Worm (Caenorhabditis elegans) whole organism, young adult: ENCODE results near the gene ZK897.10.

Experiments used
- F10E7.11 ChIP-seq: sonication (generic microtip); optimal IDR thresholded peaks from 2 replicates; lab custom pipeline; 2017; ENCODE audit warnings: mild to moderate bottlenecking, missing genetic modification characterization, moderate library complexity, missing compliant biosample characterization
- F37B4.10 ChIP-seq: fragments of 200-800 bp; sonication (Bioruptor generic); IDR thresholded peaks from 2 replicates; pipeline ENCODE4 v1.3.6; 2022; ENCODE audit warnings: missing genetic modification characterization, missing compliant biosample characterization
- F52B5.7 ChIP-seq: sonication (generic microtip); optimal IDR thresholded peaks from 2 replicates; lab custom pipeline; 2016; ENCODE audit warnings: mild to moderate bottlenecking, missing genetic modification characterization, missing compliant biosample characterization
- F57A8.1 ChIP-seq: fragments of 200-800 bp; sonication (Bioruptor generic); optimal IDR thresholded peaks from 2 replicates; lab custom pipeline; 2018; ENCODE audit warnings: mild to moderate bottlenecking, missing genetic modification characterization, moderate library complexity, missing compliant biosample characterization
- F57C9.4 ChIP-seq: sonication (generic microtip); optimal IDR thresholded peaks from 2 replicates; lab custom pipeline; 2017; ENCODE audit warnings: mild to moderate bottlenecking, missing genetic modification characterization, missing compliant biosample characterization
- K12H6.12 ChIP-seq: fragments of 200-800 bp; sonication (Bioruptor generic); optimal IDR thresholded peaks from 2 replicates; lab custom pipeline; 2018; ENCODE audit warnings: mild to moderate bottlenecking, missing genetic modification characterization, missing compliant biosample characterization
- T07F8.4 ChIP-seq: sonication (generic microtip); optimal IDR thresholded peaks from 2 replicates; lab custom pipeline; 2016; ENCODE audit warnings: mild to moderate bottlenecking, missing genetic modification characterization, moderate library complexity, missing compliant biosample characterization
- T26A5.8 ChIP-seq: sonication (generic microtip); optimal IDR thresholded peaks from 2 replicates; lab custom pipeline; 2016; ENCODE audit warnings: missing genetic modification characterization, missing compliant biosample characterization
- Y56A3A.18 ChIP-seq: fragments of 200-800 bp; sonication (Bioruptor generic); IDR thresholded peaks from 2 replicates; pipeline ENCODE4 v1.3.6; 2022; ENCODE audit warnings: missing genetic modification reagents, missing genetic modification characterization, missing compliant biosample characterization
- Y67H2A.10 ChIP-seq: fragments of 200-800 bp; sonication (Bioruptor generic); conservative IDR thresholded peaks from 2 replicates; pipeline ENCODE4 v1.3.6; 2022; ENCODE audit warnings: missing genetic modification reagents, missing genetic modification characterization, missing compliant biosample characterization
- Y79H2A.3 ChIP-seq: fragments of 200-800 bp; sonication (Bioruptor generic); conservative IDR thresholded peaks from 2 replicates; pipeline ENCODE4 v1.3.6; 2022; ENCODE audit warnings: missing genetic modification reagents, missing genetic modification characterization, missing compliant biosample characterization
- Y95B8A.8 ChIP-seq: fragments of 200-800 bp; sonication (Bioruptor generic); IDR thresholded peaks from 2 replicates; pipeline ENCODE4 v1.3.6; 2022; ENCODE audit warnings: missing genetic modification reagents, missing genetic modification characterization, missing compliant biosample characterization
- aptf-3 ChIP-seq: fragments of 200-800 bp; sonication (Bioruptor generic); IDR thresholded peaks from 2 replicates; pipeline ENCODE4 v1.3.6; 2022; ENCODE audit warnings: missing genetic modification characterization, missing compliant biosample characterization
- atf-7 ChIP-seq: sonication (generic microtip); optimal IDR thresholded peaks from 2 replicates; lab custom pipeline; 2017; ENCODE audit warnings: mild to moderate bottlenecking, missing genetic modification characterization, missing compliant biosample characterization
- athp-1 ChIP-seq: sonication (generic microtip); optimal IDR thresholded peaks from 2 replicates; lab custom pipeline; 2017; ENCODE audit warnings: mild to moderate bottlenecking, missing genetic modification characterization, missing compliant biosample characterization
- attf-3 ChIP-seq: fragments of 200-800 bp; sonication (Bioruptor generic); conservative IDR thresholded peaks from 2 replicates; pipeline ENCODE4 v1.3.6; 2022; ENCODE audit warnings: missing genetic modification reagents, missing genetic modification characterization, missing compliant biosample characterization
- attf-5 ChIP-seq: fragments of 200-800 bp; sonication (Bioruptor generic); optimal IDR thresholded peaks from 2 replicates; lab custom pipeline; 2018; ENCODE audit warnings: mild to moderate bottlenecking, missing genetic modification characterization, missing compliant biosample characterization
- attf-6 ChIP-seq: fragments of 200-800 bp; sonication (Bioruptor generic); IDR thresholded peaks from 2 replicates; pipeline ENCODE4 v1.3.6; 2022; ENCODE audit warnings: missing genetic modification reagents, missing genetic modification characterization, missing compliant biosample characterization
- bed-2 ChIP-seq: fragments of 200-800 bp; sonication (Bioruptor generic); IDR thresholded peaks from 2 replicates; pipeline ENCODE4 v1.3.6; 2022; ENCODE audit warnings: missing genetic modification reagents, missing genetic modification characterization, missing compliant biosample characterization
- dox-1 ChIP-seq: fragments of 200-800 bp; sonication (Bioruptor generic); IDR thresholded peaks from 2 replicates; pipeline ENCODE4 v1.3.6; 2022; ENCODE audit warnings: missing genetic modification reagents, missing genetic modification characterization, missing compliant biosample characterization
- egl-18 ChIP-seq: fragments of 200-800 bp; sonication (Bioruptor generic); IDR thresholded peaks from 2 replicates; pipeline ENCODE4 v1.3.6; 2022; ENCODE audit warnings: missing genetic modification reagents, missing genetic modification characterization, missing compliant biosample characterization
- egl-44 ChIP-seq: fragments of 200-800 bp; sonication (Bioruptor generic); IDR thresholded peaks from 2 replicates; pipeline ENCODE4 v1.3.6; 2022; ENCODE audit warnings: missing genetic modification reagents, missing genetic modification characterization, missing compliant biosample characterization
- fkh-3 ChIP-seq: sonication (generic microtip); optimal IDR thresholded peaks from 2 replicates; lab custom pipeline; 2016; ENCODE audit warnings: mild to moderate bottlenecking, missing genetic modification characterization, missing compliant biosample characterization
- gei-17 ChIP-seq: fragments of 200-800 bp; sonication (Bioruptor generic); optimal IDR thresholded peaks from 2 replicates; lab custom pipeline; 2018; ENCODE audit warnings: mild to moderate bottlenecking, missing genetic modification characterization, missing compliant biosample characterization
- hmg-1.2 ChIP-seq: fragments of 200-800 bp; sonication (Bioruptor generic); IDR thresholded peaks from 2 replicates; pipeline ENCODE4 v1.3.6; 2022; ENCODE audit warnings: missing genetic modification reagents, missing genetic modification characterization, missing compliant biosample characterization
- hsf-1 ChIP-seq: fragments of 200-800 bp; sonication (Bioruptor generic); IDR thresholded peaks from 2 replicates; pipeline ENCODE4 v1.3.6; 2022; ENCODE audit warnings: missing genetic modification reagents, missing genetic modification characterization, missing compliant biosample characterization
- lag-1 ChIP-seq: fragments of 200-800 bp; sonication (Bioruptor generic); IDR thresholded peaks from 2 replicates; pipeline ENCODE4 v1.3.6; 2022; ENCODE audit warnings: missing genetic modification reagents, missing genetic modification characterization, missing compliant biosample characterization
- let-526 ChIP-seq: fragments of 200-800 bp; sonication (Bioruptor generic); IDR thresholded peaks from 2 replicates; pipeline ENCODE4 v1.3.6; 2022; ENCODE audit warnings: missing genetic modification reagents, missing genetic modification characterization, missing compliant biosample characterization
- let-607 ChIP-seq, 2 experiments: fragments of 200-800 bp in 1 of 2; sonication (Bioruptor generic) in 1 of 2; sonication (generic microtip) in 1 of 2; optimal IDR thresholded peaks; 2 replicates each; lab custom pipeline; 2016 to 2018; ENCODE audit warnings: mild to moderate bottlenecking in 2 of 2, missing compliant biosample characterization in 2 of 2, missing genetic modification characterization in 2 of 2, moderate library complexity in 2 of 2, missing genotype in 1 of 2
- lin-35 ChIP-seq, 3 experiments: fragments of 150-350 bp in 2 of 3; sonication (generic microtip) in 1 of 3; optimal IDR thresholded peaks; 2 replicates each; lab custom pipeline; 2014 to 2018; ENCODE audit warnings: missing biosample characterization in 3 of 3, missing genetic modification characterization in 3 of 3, missing genetic modification reagents in 3 of 3
- lin-40 ChIP-seq: sonication (generic microtip); optimal IDR thresholded peaks from 2 replicates; lab custom pipeline; 2016; ENCODE audit warnings: missing genetic modification characterization, mild to moderate bottlenecking, missing compliant biosample characterization, missing genotype, missing genetic modification reagents
- lsy-27 ChIP-seq: sonication (generic microtip); optimal IDR thresholded peaks from 2 replicates; lab custom pipeline; 2017; ENCODE audit warnings: missing genetic modification characterization, mild to moderate bottlenecking, missing compliant biosample characterization, antibody characterized with exemption, missing genotype, borderline replicate concordance; ENCODE audit not compliant: insufficient read depth
- madf-3 ChIP-seq: fragments of 200-800 bp; sonication (Bioruptor generic); IDR thresholded peaks from 2 replicates; pipeline ENCODE4 v1.3.6; 2022; ENCODE audit warnings: missing genetic modification reagents, missing genetic modification characterization, missing compliant biosample characterization
- mcd-1 ChIP-seq: fragments of 200-800 bp; sonication (Bioruptor generic); IDR thresholded peaks from 2 replicates; pipeline ENCODE4 v1.3.6; 2022; ENCODE audit warnings: missing genetic modification reagents, missing genetic modification characterization, missing compliant biosample characterization
- nfya-2 ChIP-seq: fragments of 200-800 bp; sonication (Bioruptor generic); IDR thresholded peaks from 2 replicates; pipeline ENCODE4 v1.3.6; 2022; ENCODE audit warnings: missing genetic modification reagents, missing genetic modification characterization, missing compliant biosample characterization
- nfyb-1 ChIP-seq: fragments of 200-800 bp; sonication (Bioruptor generic); IDR thresholded peaks from 2 replicates; pipeline ENCODE4 v1.3.6; 2022; ENCODE audit warnings: missing genetic modification reagents, missing genetic modification characterization, missing compliant biosample characterization
- nhr-90 ChIP-seq: sonication (generic microtip); optimal IDR thresholded peaks from 2 replicates; lab custom pipeline; 2016; ENCODE audit warnings: missing genotype, mild to moderate bottlenecking, missing genetic modification characterization, missing compliant biosample characterization
- pbrm-1 ChIP-seq: fragments of 200-800 bp; sonication (Bioruptor generic); IDR thresholded peaks from 2 replicates; pipeline ENCODE4 v1.3.6; 2022; ENCODE audit warnings: missing genetic modification reagents, missing genetic modification characterization, missing compliant biosample characterization
- pha-4 ChIP-seq: fragments of 150-350 bp; sonication (generic microtip); optimal IDR thresholded peaks from 2 replicates; lab custom pipeline; 2014; ENCODE audit warnings: missing biosample characterization, missing genetic modification reagents, missing genetic modification characterization
- rcor-1 ChIP-seq: fragments of 200-800 bp; sonication (Bioruptor generic); IDR thresholded peaks from 2 replicates; pipeline ENCODE4 v1.3.6; 2022; ENCODE audit warnings: missing genetic modification reagents, missing genetic modification characterization, missing compliant biosample characterization
- rec-8 ChIP-seq, 2 experiments: sonication (generic microtip); optimal IDR thresholded peaks; 2 replicates each; lab custom pipeline; 2016; ENCODE audit warnings: mild to moderate bottlenecking in 2 of 2, missing genetic modification characterization in 2 of 2, missing genetic modification reagents in 2 of 2, missing genotype in 2 of 2, missing biosample characterization in 1 of 2, missing compliant biosample characterization in 1 of 2, moderate library complexity in 1 of 2
- sdz-38 ChIP-seq: sonication (generic microtip); optimal IDR thresholded peaks from 2 replicates; lab custom pipeline; 2016; ENCODE audit warnings: missing genotype, missing genetic modification characterization, missing compliant biosample characterization
- sea-2 ChIP-seq: fragments of 200-800 bp; sonication (Bioruptor generic); IDR thresholded peaks from 2 replicates; pipeline ENCODE4 v1.3.6; 2022; ENCODE audit warnings: missing genetic modification characterization, missing compliant biosample characterization
- somi-1 ChIP-seq: fragments of 200-800 bp; sonication (Bioruptor generic); optimal IDR thresholded peaks from 2 replicates; lab custom pipeline; 2018; ENCODE audit warnings: mild to moderate bottlenecking, missing genetic modification characterization, missing compliant biosample characterization
- tbx-9 ChIP-seq: sonication (generic microtip); optimal IDR thresholded peaks from 2 replicates; lab custom pipeline; 2016; ENCODE audit warnings: borderline replicate concordance, missing genetic modification characterization, inconsistent platforms, missing compliant biosample characterization
- tlf-1 ChIP-seq: fragments of 200-800 bp; sonication (Bioruptor generic); optimal IDR thresholded peaks from 2 replicates; lab custom pipeline; 2018; ENCODE audit warnings: mild to moderate bottlenecking, missing genetic modification characterization, missing compliant biosample characterization
- unc-130 ChIP-seq: sonication (generic microtip); optimal IDR thresholded peaks from 2 replicates; lab custom pipeline; 2016; ENCODE audit warnings: missing genetic modification reagents, missing genetic modification characterization, missing compliant biosample characterization
- zfh-2 ChIP-seq: fragments of 200-800 bp; sonication (Bioruptor generic); conservative IDR thresholded peaks from 2 replicates; pipeline ENCODE4 v1.3.6; 2022; ENCODE audit warnings: missing genetic modification reagents, missing genetic modification characterization, missing compliant biosample characterization
- ztf-3 ChIP-seq: fragments of 200-800 bp; sonication (Bioruptor generic); optimal IDR thresholded peaks from 2 replicates; lab custom pipeline; 2018; ENCODE audit warnings: mild to moderate bottlenecking, missing genetic modification characterization, missing compliant biosample characterization

The ZK897.10 gene

ce11 chrIV:12724641-12725040, 40.5 kb upstream of the ZK897.10 start, which contains the start of the genes T23F6.3 and rbd-1:
TSS of gene T23F6.3 (minus strand) at chrIV:12724760.
TSS of gene rbd-1 (plus strand) at chrIV:12724986.
- peak; percentile 77 for TF ChIP-seq attf-5 (GFP tag; lab: Kevin White, UChicago)
- TF ChIP-seq tbx-9 (tag; lab: Kevin White, UChicago) = no peak
- peak; percentile 15 for TF ChIP-seq tlf-1 (GFP tag; lab: Kevin White, UChicago)
- TF ChIP-seq aptf-3 (GFP tag; lab: Robert Waterston, UW) = no peak
- TF ChIP-seq fkh-3 (tag; lab: Kevin White, UChicago) = no peak
- peak; percentile 72 for TF ChIP-seq dox-1
- TF ChIP-seq egl-18 (GFP tag; lab: Robert Waterston, UW) = no peak
- no peak for TF ChIP-seq F57C9.4 (tag; lab: Kevin White, UChicago)
- no peak for TF ChIP-seq somi-1 (GFP tag; lab: Kevin White, UChicago)
- TF ChIP-seq nfyb-1 (GFP tag; lab: Robert Waterston, UW) = peak; percentile 74
- TF ChIP-seq lin-35 (GFP tag; optimal IDR thresholded peaks at IDR 0.05; lab: Kevin White, UChicago) = peak; percentile 51 to 97 (median 84)
- no peak for TF ChIP-seq Y95B8A.8 (GFP tag; lab: Robert Waterston, UW)
- TF ChIP-seq zfh-2 (GFP tag; lab: Robert Waterston, UW) = no peak
- TF ChIP-seq unc-130 (GFP tag; lab: Kevin White, UChicago) = no peak
- TF ChIP-seq lsy-27 = no peak
- TF ChIP-seq rcor-1 (GFP tag; lab: Robert Waterston, UW) = peak; percentile 61; the same call in 1 of the 2 replicates
- peak; percentile 61 for TF ChIP-seq pha-4 (tag; lab: Kevin White, UChicago)
- no peak for TF ChIP-seq bed-2 (GFP tag; lab: Robert Waterston, UW)
- TF ChIP-seq hsf-1 = no peak
- no peak for TF ChIP-seq F52B5.7 (tag; lab: Kevin White, UChicago)
- no peak for TF ChIP-seq let-526 (GFP tag; lab: Robert Waterston, UW)
- TF ChIP-seq rec-8 (tag; optimal IDR thresholded peaks at IDR 0.05; lab: Kevin White, UChicago) = no peak
- TF ChIP-seq F37B4.10 (GFP tag; lab: Robert Waterston, UW) = no peak
- no peak for TF ChIP-seq athp-1
- TF ChIP-seq let-607 (tag; optimal IDR thresholded peaks at IDR 0.05; lab: Kevin White, UChicago) = no peak
- no peak for TF ChIP-seq T26A5.8 (tag; lab: Kevin White, UChicago)
- TF ChIP-seq T07F8.4 (tag; lab: Kevin White, UChicago) = no peak
- no peak for TF ChIP-seq madf-3 (GFP tag; lab: Robert Waterston, UW)
- TF ChIP-seq egl-44 = no peak
- 0 out of 2 replicates have a peak, but pooled peaks have one; percentile 52 for TF ChIP-seq attf-6 (GFP tag; lab: Robert Waterston, UW)
- no peak for TF ChIP-seq F10E7.11 (tag; lab: Kevin White, UChicago)
- peak; percentile 72 for TF ChIP-seq K12H6.12 (tag; lab: Kevin White, UChicago)
- TF ChIP-seq atf-7 = no peak
- no peak for TF ChIP-seq Y67H2A.10 (GFP tag; lab: Robert Waterston, UW)
- peak; percentile 46 for TF ChIP-seq hmg-1.2 (GFP tag; lab: Robert Waterston, UW)
- TF ChIP-seq Y79H2A.3 (GFP tag; lab: Robert Waterston, UW) = no peak
- no peak for TF ChIP-seq nfya-2 (GFP tag; lab: Robert Waterston, UW)
- TF ChIP-seq sdz-38 (tag; lab: Kevin White, UChicago) = no peak
- no peak for TF ChIP-seq nhr-90 (tag; lab: Kevin White, UChicago)
- TF ChIP-seq Y56A3A.18 (GFP tag; lab: Robert Waterston, UW) = no peak
- peak; percentile 54; the same call in 1 of the 2 replicates for TF ChIP-seq pbrm-1 (GFP tag; lab: Robert Waterston, UW)
- TF ChIP-seq gei-17 (GFP tag; lab: Kevin White, UChicago) = peak; percentile 8
- no peak for TF ChIP-seq sea-2 (GFP tag; lab: Robert Waterston, UW)
- TF ChIP-seq lin-40 (tag; lab: Kevin White, UChicago) = peak; percentile 79
- TF ChIP-seq mcd-1 = peak; percentile 81
- TF ChIP-seq F57A8.1 (GFP tag; lab: Kevin White, UChicago) = no peak
- peak; percentile 100 for TF ChIP-seq attf-3 (GFP tag; lab: Robert Waterston, UW)
- no peak for TF ChIP-seq lag-1 (GFP tag; lab: Robert Waterston, UW)
- no peak for TF ChIP-seq ztf-3
